Worm (Caenorhabditis elegans): ENCODE data around the gene F32D8.4.

F32D8.4 gene

DNA sequence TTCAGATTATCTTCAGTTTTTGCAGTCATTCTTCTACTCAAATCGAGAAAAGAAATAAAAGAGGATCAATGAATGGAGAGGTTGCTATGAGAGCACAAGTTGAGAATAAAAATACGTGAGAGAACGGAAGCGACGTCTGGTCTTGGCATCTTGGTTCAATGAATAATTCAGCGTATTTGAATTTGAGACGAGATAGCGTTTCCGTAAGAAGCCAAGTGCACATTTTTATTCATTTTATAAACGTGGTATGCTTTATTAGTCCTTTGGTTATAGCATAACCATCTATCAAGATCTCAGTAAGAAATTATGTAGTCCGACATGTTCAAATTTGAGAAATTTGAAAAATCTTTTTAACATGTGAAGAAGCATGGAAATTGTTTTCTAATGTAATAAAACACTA, 25.0 kb upstream of the F32D8.4 start, which contains the start of gene F58B4.2:
TSS of gene F58B4.2 (minus strand) at position 101 of the 400 bp plus-strand sequence.
- TF ChIP-seq ztf-28 (GFP tag; IDR thresholded peaks at IDR 0.05) (no peak), ets-4 (GFP tag; optimal IDR thresholded peaks at IDR 0.05) (no peak)

DNA sequence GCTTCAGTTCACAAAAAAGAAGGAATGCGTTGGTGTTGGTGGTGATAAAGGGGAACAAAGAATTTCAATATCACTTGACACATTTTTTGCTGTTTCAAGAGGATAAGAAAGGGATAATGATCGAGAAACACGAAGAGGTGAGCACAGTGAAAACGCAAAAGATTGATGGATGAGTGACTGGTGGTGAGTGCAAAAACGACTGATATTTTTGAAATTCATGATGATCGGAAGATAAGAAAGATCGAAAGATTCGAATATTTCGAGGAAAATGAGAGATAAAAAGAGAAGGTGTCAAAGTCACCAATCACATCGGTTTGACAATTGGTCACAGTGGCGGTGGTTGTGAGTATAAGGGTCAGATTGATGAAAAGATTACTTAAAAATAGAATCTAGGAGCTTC, 22.6 kb upstream of the F32D8.4 start:
- TF ChIP-seq akir-1 (GFP tag; optimal IDR thresholded peaks at IDR 0.05): no peak
- TF ChIP-seq ztf-28 (GFP tag; IDR thresholded peaks at IDR 0.05): no peak
- no peak for TF ChIP-seq K11D2.4 (GFP tag; IDR thresholded peaks at IDR 0.05)
- no peak for TF ChIP-seq unc-130 (GFP tag; optimal IDR thresholded peaks at IDR 0.05)
- TF ChIP-seq hlh-12 (tag; optimal IDR thresholded peaks at IDR 0.05): no peak
- no peak for TF ChIP-seq him-1 (tag; optimal IDR thresholded peaks at IDR 0.05)
- TF ChIP-seq tbp1 (GFP tag; optimal IDR thresholded peaks at IDR 0.05): no peak
- TF ChIP-seq zfh-2 (GFP tag; conservative IDR thresholded peaks at IDR 0.05): no peak
- TF ChIP-seq ztf-25 (GFP tag; IDR thresholded peaks at IDR 0.05): no peak
- no peak for TF ChIP-seq ceh-100 (GFP tag; IDR thresholded peaks at IDR 0.05)
- no peak for TF ChIP-seq ets-4 (GFP tag; optimal IDR thresholded peaks at IDR 0.05)
- TF ChIP-seq T07F8.4 (tag; optimal IDR thresholded peaks at IDR 0.05): no peak
- no peak for TF ChIP-seq F39B2.1 (GFP tag; IDR thresholded peaks at IDR 0.05)

DNA sequence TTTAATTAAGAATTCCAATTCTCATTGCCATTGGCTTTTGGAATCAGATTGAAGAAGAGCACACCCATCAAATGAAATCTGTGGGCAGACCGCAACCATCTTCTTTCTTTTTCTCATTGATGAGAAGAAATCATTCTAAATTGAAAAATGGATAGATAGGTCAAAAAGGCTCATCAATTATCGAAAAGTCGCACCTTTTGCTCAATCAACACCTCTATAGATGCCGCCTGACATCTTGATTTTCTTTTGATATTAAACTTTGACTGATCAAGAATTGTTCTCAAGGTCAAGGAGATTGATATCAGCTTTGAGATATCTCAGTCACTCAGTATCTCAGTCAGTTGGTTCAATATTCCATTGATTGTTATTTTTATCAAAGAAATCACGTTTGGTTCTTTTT, 16.6 kb upstream of the F32D8.4 start:
- TF ChIP-seq ceh-40 (GFP tag; IDR thresholded peaks at IDR 0.05) (no peak), athp-1 (tag; optimal IDR thresholded peaks at IDR 0.05) (no peak), xnd-1 (tag; optimal IDR thresholded peaks at IDR 0.05) (no peak), Y79H2A.3 (GFP tag; conservative IDR thresholded peaks at IDR 0.05) (no peak)

DNA sequence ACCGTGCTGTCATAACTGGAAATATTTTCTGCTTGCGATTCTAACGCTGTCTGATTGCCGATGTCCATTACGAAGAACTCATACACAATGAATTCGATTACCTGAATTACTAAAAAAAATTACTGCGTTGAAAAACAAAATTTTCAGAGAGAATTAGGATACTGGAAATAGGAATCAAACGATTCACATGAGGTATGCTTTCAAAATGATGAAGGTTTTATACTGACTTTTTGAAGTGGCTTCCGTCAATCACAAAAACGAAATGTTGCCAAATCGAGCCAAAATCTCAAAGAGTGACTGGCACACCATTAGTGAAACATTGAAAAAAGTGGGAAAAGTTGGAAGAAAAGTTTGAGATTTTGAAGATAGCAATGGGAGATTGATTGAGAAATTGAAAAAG, 15.7 kb upstream of the F32D8.4 start, which contains the start of gene zzz-1:
TSS of gene zzz-1 (minus strand) at position 101 of the 400 bp plus-strand sequence.
- TF ChIP-seq bed-1 (GFP tag; IDR thresholded peaks at IDR 0.05) (no peak), hmg-1.2 (GFP tag; IDR thresholded peaks at IDR 0.05) (no peak), mel-28 (tag; optimal IDR thresholded peaks at IDR 0.05; ENCODE audit: borderline replicate concordance) (no peak), B0019.2 (GFP tag; conservative IDR thresholded peaks at IDR 0.05) (no peak), ztf-6 (GFP tag; IDR thresholded peaks at IDR 0.05) (no peak), zfh-2 (GFP tag; conservative IDR thresholded peaks at IDR 0.05) (no peak), atf-7 (tag; optimal IDR thresholded peaks at IDR 0.05) (no peak), bed-2 (GFP tag; IDR thresholded peaks at IDR 0.05) (no peak), hmg-20 (GFP tag; IDR thresholded peaks at IDR 0.05) (no peak), zim-3 (tag; optimal IDR thresholded peaks at IDR 0.05) (no peak)

DNA sequence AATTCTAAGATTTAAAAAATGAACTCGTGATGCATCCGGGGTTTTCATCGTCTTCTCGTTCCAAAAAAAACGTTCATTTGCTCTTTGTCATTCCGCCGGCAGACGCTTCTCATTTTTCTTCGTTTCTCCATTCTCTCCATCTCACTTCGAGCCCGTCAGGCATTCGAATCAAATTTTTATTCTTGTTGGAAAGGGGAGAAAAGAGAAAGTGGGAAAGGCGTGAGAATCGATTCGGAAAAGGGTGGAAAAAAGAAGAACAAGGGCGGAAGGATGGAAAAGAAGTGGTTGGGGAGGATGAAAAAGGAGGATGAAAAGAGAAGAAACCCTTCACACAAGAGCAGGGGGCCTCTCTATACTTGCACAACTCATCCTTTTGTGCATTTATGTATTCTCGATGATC, 11.4 kb upstream of the F32D8.4 start:
- no peak for TF ChIP-seq F23B12.7 (tag; optimal IDR thresholded peaks at IDR 0.05; ENCODE audit: insufficient read depth)
- TF ChIP-seq ceh-79 (tag; optimal IDR thresholded peaks at IDR 0.05): no peak
- TF ChIP-seq ceh-91 (GFP tag; IDR thresholded peaks at IDR 0.05): no peak
- TF ChIP-seq pbrm-1 (GFP tag; IDR thresholded peaks at IDR 0.05): no peak
- no peak for TF ChIP-seq egl-44 (GFP tag; IDR thresholded peaks at IDR 0.05)

DNA sequence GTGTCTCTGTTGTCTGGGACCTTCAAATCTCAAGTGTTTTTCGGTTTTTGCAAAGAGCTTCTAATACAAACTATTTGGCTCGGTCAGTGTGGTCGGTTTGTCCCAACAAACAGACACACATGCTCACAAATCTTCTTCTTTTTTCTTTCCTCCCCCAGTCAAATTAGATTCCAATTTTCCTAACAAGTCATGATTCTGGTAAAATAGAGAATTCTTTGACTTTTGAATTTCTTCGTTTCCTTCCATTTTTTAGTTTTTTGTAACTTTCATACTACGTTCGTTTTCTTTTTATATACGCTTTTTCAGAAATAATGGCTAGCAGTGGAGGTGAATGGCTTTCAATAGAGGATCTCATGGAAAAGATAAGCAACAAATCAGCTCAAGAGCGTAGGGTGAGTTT, 10.4 kb upstream of the F32D8.4 start, which contains the start of gene F32D8.15:
TSS of gene F32D8.15 (plus strand) at position 301 of the 400 bp plus-strand sequence.
- TF ChIP-seq lir-1 (GFP tag; conservative IDR thresholded peaks at IDR 0.05) (no peak), aptf-3 (GFP tag; IDR thresholded peaks at IDR 0.05) (no peak), F52B5.7 (tag; optimal IDR thresholded peaks at IDR 0.05) (no peak), mes-4 (tag; optimal IDR thresholded peaks at IDR 0.05) (no peak), T07F8.4 (tag; optimal IDR thresholded peaks at IDR 0.05) (no peak), atf-7 (tag; optimal IDR thresholded peaks at IDR 0.05) (no peak), ztf-18 (tag; optimal IDR thresholded peaks at IDR 0.05) (no peak), lin-35 (GFP tag; optimal IDR thresholded peaks at IDR 0.05) (no peak), rpc-1 (optimal IDR thresholded peaks at IDR 0.05) (no peak), rpc-1 (tag; optimal IDR thresholded peaks at IDR 0.05) (no peak), F49E8.2 (tag; optimal IDR thresholded peaks at IDR 0.05; ENCODE audit: insufficient read depth) (no peak)

All from whole organism, young adult.